Fruit fly (Drosophila melanogaster) whole organism, embryonic: Measurements from ENCODE around the gene CG5068.
A peak's percentile ranks its signal among the peaks of the same experiment; 100 is the strongest.

ENCODE experiments used
- Aef1 ChIP-seq: fragments of 200-800 bp; sonication (Bioruptor generic); IDR thresholded peaks from 3 replicates; pipeline ENCODE4 v1.3.6; 2022; ENCODE audit warnings: missing biosample characterization, missing genetic modification characterization
- Bgb ChIP-seq: fragments of 200-800 bp; sonication (Bioruptor generic); IDR thresholded peaks from 2 replicates; pipeline ENCODE4 v1.3.6; 2022; ENCODE audit warnings: missing biosample characterization, missing genetic modification characterization; ENCODE audit not compliant: partially characterized antibody
- BtbVII ChIP-seq: fragments of 200-800 bp; sonication (Bioruptor generic); optimal IDR thresholded peaks from 3 replicates; lab custom pipeline; 2017; ENCODE audit warnings: missing biosample characterization, mild to moderate bottlenecking, missing genetic modification characterization
- CG10147 ChIP-seq: fragments of 200-800 bp; sonication (Bioruptor generic); optimal IDR thresholded peaks from 2 replicates; lab custom pipeline; 2019; ENCODE audit warnings: missing biosample characterization, mild to moderate bottlenecking, missing genetic modification characterization, moderate library complexity
- CG10654 ChIP-seq: fragments of 200-800 bp; sonication (Bioruptor generic); optimal IDR thresholded peaks from 2 replicates; lab custom pipeline; 2016; ENCODE audit warnings: missing biosample characterization, missing genetic modification characterization
- CG11456 ChIP-seq: fragments of 200-800 bp; sonication (Bioruptor generic); IDR thresholded peaks from 3 replicates; pipeline ENCODE4 v1.3.6; 2022; ENCODE audit warnings: missing biosample characterization, missing genetic modification characterization
- CG11695 ChIP-seq: fragments of 200-800 bp; sonication (Bioruptor generic); IDR thresholded peaks from 3 replicates; pipeline ENCODE4 v1.3.6; 2022; ENCODE audit warnings: missing biosample characterization, missing genetic modification characterization
- CG12744 ChIP-seq: fragments of 200-800 bp; sonication (Bioruptor generic); optimal IDR thresholded peaks from 2 replicates; lab custom pipeline; 2016; ENCODE audit warnings: missing biosample characterization, missing genetic modification characterization
- CG14014 ChIP-seq: fragments of 200-800 bp; sonication (Bioruptor generic); IDR thresholded peaks from 2 replicates; pipeline ENCODE4 v1.3.6; 2022; ENCODE audit warnings: missing biosample characterization, missing genetic modification characterization
- CG31224 ChIP-seq: fragments of 200-800 bp; sonication (Bioruptor generic); IDR thresholded peaks from 2 replicates; pipeline ENCODE4 v1.3.6; 2022; ENCODE audit warnings: missing biosample characterization, missing genetic modification characterization
- CG3281 ChIP-seq: fragments of 200-800 bp; sonication (Bioruptor generic); optimal IDR thresholded peaks from 3 replicates; lab custom pipeline; 2017; ENCODE audit warnings: missing biosample characterization, mild to moderate bottlenecking, missing genetic modification characterization
- CG4424 ChIP-seq: fragments of 200-800 bp; sonication (Bioruptor generic); optimal IDR thresholded peaks from 3 replicates; lab custom pipeline; 2016; ENCODE audit warnings: missing biosample characterization, missing genetic modification characterization
- CG6254 ChIP-seq: fragments of 200-800 bp; sonication (Bioruptor generic); optimal IDR thresholded peaks from 3 replicates; lab custom pipeline; 2017; ENCODE audit warnings: mild to moderate bottlenecking, missing biosample characterization, missing genetic modification reagents, missing genetic modification characterization
- CG7786 ChIP-seq: fragments of 200-800 bp; sonication (Bioruptor generic); optimal IDR thresholded peaks from 2 replicates; lab custom pipeline; 2016; ENCODE audit warnings: missing biosample characterization, missing genetic modification characterization
- CG7839 ChIP-seq: fragments of 200-800 bp; sonication (Bioruptor generic); optimal IDR thresholded peaks from 3 replicates; lab custom pipeline; 2018; ENCODE audit warnings: missing biosample characterization, mild to moderate bottlenecking, missing genetic modification characterization, moderate library complexity
- CG8944 ChIP-seq: fragments of 200-800 bp; sonication (Bioruptor generic); optimal IDR thresholded peaks from 3 replicates; lab custom pipeline; 2016; ENCODE audit warnings: missing biosample characterization, missing genetic modification characterization
- Chrac-16 ChIP-seq: fragments of 200-800 bp; sonication (Bioruptor generic); optimal IDR thresholded peaks from 3 replicates; lab custom pipeline; 2016; ENCODE audit warnings: missing biosample characterization, missing genetic modification characterization
- D ChIP-seq, 2 experiments: fragments of 200-800 bp in 1 of 2; fragments of >200 bp in 1 of 2; sonication (Bioruptor generic) in 1 of 2; optimal IDR thresholded peaks; 2 replicates in 1 of 2; 3 replicates in 1 of 2; lab custom pipeline; 2017; ENCODE audit warnings: mild to moderate bottlenecking in 1 of 2, missing biosample characterization in 1 of 2, missing genetic modification characterization in 1 of 2, missing genetic modification reagents in 1 of 2
- E2f2 ChIP-seq: fragments of 200-800 bp; sonication (Bioruptor generic); IDR thresholded peaks from 2 replicates; pipeline ENCODE4 v1.3.6; 2022; ENCODE audit warnings: missing biosample characterization, missing genetic modification characterization
- Eip74EF ChIP-seq, 2 experiments: fragments of 200-800 bp in 1 of 2; fragments of >200 bp in 1 of 2; sonication (Bioruptor generic) in 1 of 2; optimal IDR thresholded peaks; 2 replicates each; lab custom pipeline; 2017 to 2019; ENCODE audit warnings: missing biosample characterization in 2 of 2, missing genetic modification characterization in 2 of 2, mild to moderate bottlenecking in 1 of 2, moderate library complexity in 1 of 2
- GATAe ChIP-seq: fragments of 200-800 bp; sonication (Bioruptor generic); conservative IDR thresholded peaks from 2 replicates; pipeline ENCODE4 v1.3.6; 2022; ENCODE audit warnings: missing biosample characterization, missing genetic modification characterization
- Hand ChIP-seq: fragments of 200-800 bp; sonication (Bioruptor generic); optimal IDR thresholded peaks from 2 replicates; lab custom pipeline; 2017; ENCODE audit warnings: mild to moderate bottlenecking, missing biosample characterization, missing genetic modification reagents, missing genetic modification characterization
- MBD-R2 ChIP-seq: fragments of 200-800 bp; sonication (Bioruptor generic); IDR thresholded peaks from 2 replicates; pipeline ENCODE4 v1.3.6; 2022; ENCODE audit warnings: missing biosample characterization, missing genetic modification characterization
- NFAT ChIP-seq: fragments of 200-800 bp; sonication (Bioruptor generic); IDR thresholded peaks from 2 replicates; pipeline ENCODE4 v1.3.6; 2022; ENCODE audit warnings: missing biosample characterization, missing genetic modification characterization
- Neu2 ChIP-seq: fragments of 200-800 bp; sonication (Bioruptor generic); optimal IDR thresholded peaks from 3 replicates; lab custom pipeline; 2016; ENCODE audit warnings: missing biosample characterization, missing genetic modification characterization, borderline replicate concordance
- Rfx ChIP-seq: fragments of 200-800 bp; sonication (Bioruptor generic); IDR thresholded peaks from 2 replicates; pipeline ENCODE4 v1.3.6; 2022; ENCODE audit warnings: missing biosample characterization, missing genetic modification characterization
- Six4 ChIP-seq: fragments of 200-800 bp; sonication (Bioruptor generic); optimal IDR thresholded peaks from 2 replicates; lab custom pipeline; 2016; ENCODE audit warnings: missing biosample characterization, missing genetic modification characterization
- ash1 ChIP-seq: fragments of 200-800 bp; sonication (Bioruptor generic); optimal IDR thresholded peaks from 2 replicates; lab custom pipeline; 2018; ENCODE audit warnings: missing biosample characterization, mild to moderate bottlenecking, missing genetic modification characterization
- bab2 ChIP-seq: fragments of 200-800 bp; sonication (Bioruptor generic); optimal IDR thresholded peaks from 2 replicates; lab custom pipeline; 2016; ENCODE audit warnings: missing biosample characterization, missing genetic modification characterization
- bsh ChIP-seq, 2 experiments: fragments of 200-800 bp; sonication (Bioruptor generic); optimal IDR thresholded peaks; 2 replicates each; lab custom pipeline; 2017 to 2018; ENCODE audit warnings: mild to moderate bottlenecking in 2 of 2, missing biosample characterization in 2 of 2, missing genetic modification characterization in 2 of 2, moderate library complexity in 1 of 2
- btn ChIP-seq: fragments of 200-800 bp; sonication (Bioruptor generic); optimal IDR thresholded peaks from 2 replicates; lab custom pipeline; 2016; ENCODE audit warnings: missing biosample characterization, missing genetic modification characterization
- chm ChIP-seq: fragments of 200-800 bp; sonication (Bioruptor generic); IDR thresholded peaks from 2 replicates; pipeline ENCODE4 v1.3.6; 2022; ENCODE audit warnings: missing biosample characterization, missing genetic modification characterization
- dimm ChIP-seq: fragments of 200-800 bp; sonication (Bioruptor generic); IDR thresholded peaks from 2 replicates; pipeline ENCODE4 v1.3.6; 2022; ENCODE audit warnings: missing biosample characterization, missing genetic modification characterization
- dm ChIP-seq: fragments of 200-800 bp; sonication (Bioruptor generic); optimal IDR thresholded peaks from 3 replicates; lab custom pipeline; 2016; ENCODE audit warnings: missing biosample characterization, missing genetic modification characterization
- dpn ChIP-seq, 2 experiments: fragments of 200-800 bp; sonication (Bioruptor generic); optimal IDR thresholded peaks; 3 replicates each; lab custom pipeline; 2016; ENCODE audit warnings: missing biosample characterization in 2 of 2, missing genetic modification characterization in 2 of 2
- fd102C ChIP-seq: fragments of 200-800 bp; sonication (Bioruptor generic); optimal IDR thresholded peaks from 2 replicates; lab custom pipeline; 2018; ENCODE audit warnings: missing biosample characterization, mild to moderate bottlenecking, missing genetic modification characterization, moderate library complexity
- fd64A ChIP-seq: fragments of 200-800 bp; sonication (Bioruptor generic); optimal IDR thresholded peaks from 3 replicates; lab custom pipeline; 2018; ENCODE audit warnings: missing biosample characterization, mild to moderate bottlenecking, missing genetic modification characterization
- hth ChIP-seq: fragments of >200 bp; optimal IDR thresholded peaks from 2 replicates; lab custom pipeline; 2017; ENCODE audit warnings: inconsistent platforms
- kah ChIP-seq: fragments of 200-800 bp; sonication (Bioruptor generic); optimal IDR thresholded peaks from 2 replicates; lab custom pipeline; 2018; ENCODE audit warnings: missing biosample characterization, mild to moderate bottlenecking, missing genetic modification characterization
- kay ChIP-seq: fragments of 200-800 bp; sonication (Bioruptor generic); optimal IDR thresholded peaks from 2 replicates; lab custom pipeline; 2016; ENCODE audit warnings: missing biosample characterization, missing genetic modification characterization
- nau ChIP-seq: fragments of 200-800 bp; sonication (Bioruptor generic); optimal IDR thresholded peaks from 3 replicates; lab custom pipeline; 2017; ENCODE audit warnings: missing biosample characterization, mild to moderate bottlenecking, missing genetic modification characterization, missing genetic modification reagents
- nmo ChIP-seq: fragments of 200-800 bp; sonication (Bioruptor generic); optimal IDR thresholded peaks from 2 replicates; lab custom pipeline; 2018; ENCODE audit warnings: missing biosample characterization, mild to moderate bottlenecking, missing genetic modification characterization, moderate library complexity
- ranshi ChIP-seq: fragments of 200-800 bp; sonication (Bioruptor generic); IDR thresholded peaks from 2 replicates; pipeline ENCODE4 v1.3.6; 2022; ENCODE audit warnings: missing biosample characterization, missing genetic modification characterization
- scrt ChIP-seq: fragments of 200-800 bp; sonication (Bioruptor generic); optimal IDR thresholded peaks from 2 replicates; lab custom pipeline; 2018; ENCODE audit warnings: missing biosample characterization, mild to moderate bottlenecking, missing genetic modification characterization, moderate library complexity
- sisA ChIP-seq: fragments of 200-800 bp; sonication (Bioruptor generic); IDR thresholded peaks from 2 replicates; pipeline ENCODE4 v1.3.6; 2022; ENCODE audit warnings: missing biosample characterization, missing genetic modification characterization
- sr ChIP-seq: fragments of 200-800 bp; sonication (Bioruptor generic); IDR thresholded peaks from 3 replicates; pipeline ENCODE4 v1.3.6; 2022; ENCODE audit warnings: missing biosample characterization, missing genetic modification characterization
- tin ChIP-seq: fragments of 200-800 bp; sonication (Bioruptor generic); optimal IDR thresholded peaks from 3 replicates; lab custom pipeline; 2016; ENCODE audit warnings: missing biosample characterization, missing genetic modification characterization
- tio ChIP-seq: fragments of 200-800 bp; sonication (Bioruptor generic); optimal IDR thresholded peaks from 2 replicates; lab custom pipeline; 2017; ENCODE audit warnings: missing biosample characterization, missing genetic modification characterization, inconsistent platforms
- toy ChIP-seq: fragments of 200-800 bp; sonication (Bioruptor generic); IDR thresholded peaks from 2 replicates; pipeline ENCODE4 v1.3.6; 2022; ENCODE audit warnings: missing biosample characterization, missing genetic modification characterization
- zf30C ChIP-seq: fragments of 200-800 bp; sonication (Bioruptor generic); optimal IDR thresholded peaks from 3 replicates; lab custom pipeline; 2018; ENCODE audit warnings: missing biosample characterization, mild to moderate bottlenecking, missing genetic modification characterization

CG5068 gene

dm6 chr3L:8985848-8986320 is 626 bp upstream of the CG5068 start, which contains the start of gene Galk (continued):
- TF ChIP-seq bsh (GFP tag; optimal IDR thresholded peaks at IDR 0.05; lab: Kevin White, UChicago) (peak in 1 of 2 experiments; percentile 49), dpn (GFP tag; optimal IDR thresholded peaks at IDR 0.05; lab: Kevin White, UChicago) (peak; percentile 68 to 75), E2f2 (no peak), scrt (GFP tag; lab: Kevin White, UChicago) (peak; percentile 42), NFAT (GFP tag; lab: Robert Waterston, UW) (peak; percentile 87), Aef1 (GFP tag; lab: Robert Waterston, UW) (peak; percentile 53; the same call in 1 of the 3 replicates), CG7839 (tag; lab: Kevin White, UChicago) (peak; percentile 59), kah (GFP tag; lab: Kevin White, UChicago) (peak; percentile 30), CG10654 (peak; percentile 22), GATAe (GFP tag; lab: Robert Waterston, UW) (peak; percentile 91), CG10147 (GFP tag; lab: Kevin White, UChicago) (no peak), CG6254 (peak; percentile 36), CG3281 (GFP tag; lab: Kevin White, UChicago) (peak; percentile 49), fd102C (no peak), CG14014 (peak; percentile 46; the same call in 1 of the 2 replicates), sr (GFP tag; lab: Robert Waterston, UW) (no peak), dimm (GFP tag; lab: Robert Waterston, UW) (0 out of 2 replicates have a peak, but pooled peaks have one; percentile 8), ranshi (peak; percentile 59; the same call in 1 of the 2 replicates), kay (GFP tag; lab: Kevin White, UChicago) (no peak), fd64A (GFP tag; lab: Kevin White, UChicago) (peak; percentile 83), Chrac-16 (GFP tag; lab: Kevin White, UChicago) (peak; percentile 53), Bgb (GFP tag; lab: Robert Waterston, UW) (no peak; the same call in 1 of the 2 replicates), Rfx (GFP tag; lab: Robert Waterston, UW) (peak; percentile 93), Eip74EF (GFP tag; optimal IDR thresholded peaks at IDR 0.05; lab: Kevin White, UChicago) (peak in 1 of 2 experiments; percentile 21), CG8944 (GFP tag; lab: Kevin White, UChicago) (peak; percentile 27), MBD-R2 (GFP tag; lab: Robert Waterston, UW) (no peak; the same call in 1 of the 2 replicates), BtbVII (peak; percentile 80), zf30C (GFP tag; lab: Kevin White, UChicago) (no peak), Six4 (GFP tag; lab: Kevin White, UChicago) (peak; percentile 18), Hand (peak; percentile 54), CG31224 (GFP tag; lab: Robert Waterston, UW) (peak; percentile 52), ash1 (GFP tag; lab: Kevin White, UChicago) (no peak), tin (peak; percentile 50), CG4424 (GFP tag; lab: Kevin White, UChicago) (peak; percentile 3), CG11695 (peak; percentile 38; the same call in 1 of the 3 replicates), CG7786 (GFP tag; lab: Kevin White, UChicago) (peak; percentile 24), CG12744 (GFP tag; lab: Kevin White, UChicago) (no peak), nmo (GFP tag; lab: Kevin White, UChicago) (no peak), D (optimal IDR thresholded peaks at IDR 0.05; lab: Kevin White, UChicago) (no peak), D (GFP tag; optimal IDR thresholded peaks at IDR 0.05; lab: Kevin White, UChicago) (peak; percentile 1), chm (GFP tag; lab: Robert Waterston, UW) (0 out of 2 replicates have a peak, but pooled peaks have one; percentile 60), CG11456 (peak; percentile 90), hth (no peak), btn (GFP tag; lab: Kevin White, UChicago) (no peak), sisA (GFP tag; lab: Robert Waterston, UW) (peak; percentile 32; the same call in 1 of the 2 replicates), toy (no peak), tio (GFP tag; lab: Kevin White, UChicago) (no peak), Neu2 (no peak), dm (GFP tag; lab: Kevin White, UChicago) (no peak), nau (GFP tag; lab: Kevin White, UChicago) (no peak), bab2 (GFP tag; lab: Kevin White, UChicago) (peak; percentile 48)
